Worm (Caenorhabditis elegans): ENCODE results near the gene tag-244.
"Not testable (repeated sequence)": the region's sequence is repeated elsewhere in the genome, so short reads cannot be mapped to it uniquely, and the experiment has no call there.

tag-244 gene

ce11 chrIV:1522358-1522757 is 28.3 kb upstream of the tag-244 start:
- TF ChIP-seq C06A6.2 (GFP tag; conservative IDR thresholded peaks at IDR 0.05) = no peak
- no peak for TF ChIP-seq Y56A3A.18 (GFP tag; IDR thresholded peaks at IDR 0.05)
- TF ChIP-seq let-526 (GFP tag; IDR thresholded peaks at IDR 0.05) = no peak
- TF ChIP-seq madf-8 (GFP tag; conservative IDR thresholded peaks at IDR 0.05) = no peak
- no peak for TF ChIP-seq B0019.2 (GFP tag; conservative IDR thresholded peaks at IDR 0.05)
- no peak for TF ChIP-seq pbrm-1 (GFP tag; IDR thresholded peaks at IDR 0.05)
- no peak for TF ChIP-seq ama-1 (optimal IDR thresholded peaks at IDR 0.05)
- no peak for TF ChIP-seq ama-1 (GFP tag; optimal IDR thresholded peaks at IDR 0.05)
- TF ChIP-seq madf-6 (GFP tag; IDR thresholded peaks at IDR 0.05) = no peak
- TF ChIP-seq ztf-6 (GFP tag; IDR thresholded peaks at IDR 0.05) = no peak
- no peak for TF ChIP-seq bed-2 (GFP tag; IDR thresholded peaks at IDR 0.05)
- no peak for TF ChIP-seq lag-1 (GFP tag; IDR thresholded peaks at IDR 0.05)
- TF ChIP-seq ztf-3 (GFP tag; optimal IDR thresholded peaks at IDR 0.05) = no peak
- no peak for TF ChIP-seq fkh-3 (tag; optimal IDR thresholded peaks at IDR 0.05)
- no peak for TF ChIP-seq egl-44 (GFP tag; IDR thresholded peaks at IDR 0.05)
- TF ChIP-seq nfya-2 (GFP tag; IDR thresholded peaks at IDR 0.05) = no peak
- no peak for TF ChIP-seq F37B4.10 (GFP tag; IDR thresholded peaks at IDR 0.05)

- TF ChIP-seq mel-28 (tag; optimal IDR thresholded peaks at IDR 0.05; ENCODE audit: borderline replicate concordance) (no peak), pha-4 (tag; optimal IDR thresholded peaks at IDR 0.05) (no peak), lag-1 (GFP tag; IDR thresholded peaks at IDR 0.05) (no peak), ztf-18 (tag; optimal IDR thresholded peaks at IDR 0.05) (no peak), ztf-3 (GFP tag; optimal IDR thresholded peaks at IDR 0.05) (no peak)
Observed at ce11 chrIV:1523418-1523817, 27.3 kb upstream of the tag-244 start, which contains the start of gene K03H6.1. Gene K03H6.1, plus strand, starts transcription at chrIV:1523718.

DNA sequence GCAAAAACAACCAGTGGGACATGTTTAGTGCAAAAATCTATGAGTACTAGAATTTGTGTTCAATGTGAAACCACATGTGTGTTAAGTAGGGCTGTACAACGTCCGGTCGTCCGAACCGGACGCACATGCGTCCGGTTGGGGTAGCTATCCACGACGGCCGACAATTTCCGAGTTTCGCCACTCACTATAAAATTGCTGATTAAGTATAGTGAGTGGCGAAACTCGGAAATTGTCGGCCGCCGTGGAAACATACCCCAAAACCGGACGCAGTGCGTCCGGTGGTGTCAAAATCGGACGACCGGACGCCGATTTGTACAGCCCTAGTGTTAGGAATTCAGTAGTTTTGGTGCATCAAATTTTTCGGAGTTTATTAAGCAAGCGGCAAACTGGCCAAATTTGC is 22.0 kb upstream of the tag-244 start:
- not testable (repeated sequence) for TF ChIP-seq snpc-4 (GFP tag; optimal IDR thresholded peaks at IDR 0.05)
- TF ChIP-seq snpc-4 (tag; optimal IDR thresholded peaks at IDR 0.05) = peak in 2 of 4 experiments; percentile 64 to 84

DNA sequence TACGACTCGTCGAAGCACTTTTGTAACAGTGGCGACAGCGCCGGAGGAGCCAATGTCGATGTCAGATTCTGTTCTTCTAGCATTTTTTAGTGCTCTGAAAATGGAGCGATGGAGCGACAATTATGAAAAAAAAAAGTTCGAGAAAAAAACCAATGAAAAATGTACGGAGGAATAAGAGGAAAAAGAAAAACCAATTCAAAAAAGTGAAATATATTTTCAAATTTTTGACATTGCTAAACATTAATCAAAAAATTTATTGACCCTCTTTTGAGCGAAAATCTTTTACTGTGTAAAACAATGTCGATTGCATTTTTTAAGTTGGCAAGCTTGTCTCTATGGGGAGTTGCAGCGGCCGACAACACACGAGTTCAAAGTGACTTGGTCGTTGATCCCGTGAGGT is 14.4 kb upstream of the tag-244 start, which contains the start of gene K03H6.5:
TSS of gene K03H6.5 (minus strand) at position 101 of the 400 bp plus-strand sequence.
- no peak for TF ChIP-seq dpff-1 (tag; optimal IDR thresholded peaks at IDR 0.05)
- TF ChIP-seq ztf-18 (tag; optimal IDR thresholded peaks at IDR 0.05) = no peak
- TF ChIP-seq dpl-1 (GFP tag; optimal IDR thresholded peaks at IDR 0.05) = no peak
- TF ChIP-seq ceh-91 (GFP tag; IDR thresholded peaks at IDR 0.05) = no peak
- no peak for TF ChIP-seq aptf-3 (GFP tag; IDR thresholded peaks at IDR 0.05)
- TF ChIP-seq hmg-1.2 (GFP tag; IDR thresholded peaks at IDR 0.05) = no peak
- no peak for TF ChIP-seq Y53F4B.3 (GFP tag; IDR thresholded peaks at IDR 0.05)
- no peak for TF ChIP-seq ceh-79 (tag; optimal IDR thresholded peaks at IDR 0.05)
- TF ChIP-seq madf-6 (GFP tag; IDR thresholded peaks at IDR 0.05) = no peak
- TF ChIP-seq attf-5 (GFP tag; optimal IDR thresholded peaks at IDR 0.05) = no peak
- TF ChIP-seq ztf-22 (GFP tag; optimal IDR thresholded peaks at IDR 0.05) = no peak
- TF ChIP-seq B0035.1 (tag; optimal IDR thresholded peaks at IDR 0.05) = no peak
- TF ChIP-seq chd-7 (tag; optimal IDR thresholded peaks at IDR 0.05) = no peak
- TF ChIP-seq fkh-3 (tag; optimal IDR thresholded peaks at IDR 0.05) = no peak
- TF ChIP-seq ccch-3 (GFP tag; optimal IDR thresholded peaks at IDR 0.05) = no peak
- TF ChIP-seq bed-2 (GFP tag; IDR thresholded peaks at IDR 0.05) = no peak
- TF ChIP-seq B0261.1 (tag; optimal IDR thresholded peaks at IDR 0.05) = no peak
